Worm (Caenorhabditis elegans) whole organism, L4 larva: Measurements from ENCODE around the gene T13H5.1.
A peak's percentile ranks its signal among the peaks of the same experiment; 100 is the strongest.

ENCODE experiments used
- F37D6.2 ChIP-seq: sonication (generic microtip); optimal IDR thresholded peaks from 2 replicates; lab custom pipeline; 2016; ENCODE audit warnings: mild to moderate bottlenecking, missing genetic modification characterization, missing compliant biosample characterization
- F49E8.2 ChIP-seq: sonication (generic microtip); optimal IDR thresholded peaks from 2 replicates; lab custom pipeline; 2016; ENCODE audit warnings: missing compliant biosample characterization, mild to moderate bottlenecking, missing genetic modification characterization, borderline replicate concordance
- T20F7.1 ChIP-seq: fragments of 200-800 bp; sonication (Bioruptor generic); optimal IDR thresholded peaks from 2 replicates; lab custom pipeline; 2018; ENCODE audit warnings: mild to moderate bottlenecking, missing genetic modification characterization, missing compliant biosample characterization
- Y105C5A.15 ChIP-seq: fragments of 200-800 bp; sonication (Bioruptor generic); IDR thresholded peaks from 2 replicates; pipeline ENCODE4 v1.3.6; 2022; ENCODE audit warnings: missing genetic modification characterization, missing compliant biosample characterization
- Y5F2A.4 ChIP-seq: fragments of 200-800 bp; sonication (Bioruptor generic); optimal IDR thresholded peaks from 2 replicates; lab custom pipeline; 2018; ENCODE audit warnings: mild to moderate bottlenecking, missing genetic modification characterization, missing compliant biosample characterization
- ZK337.2 ChIP-seq: fragments of 200-800 bp; sonication (Bioruptor generic); IDR thresholded peaks from 2 replicates; pipeline ENCODE4 v1.3.6; 2022; ENCODE audit warnings: missing genetic modification reagents, missing genetic modification characterization, missing compliant biosample characterization
- aly-2 ChIP-seq: sonication (generic microtip); optimal IDR thresholded peaks from 2 replicates; lab custom pipeline; 2018; ENCODE audit warnings: missing biosample characterization, missing genetic modification characterization
- ama-1 ChIP-seq: fragments of 150-350 bp; optimal IDR thresholded peaks from 2 replicates; lab custom pipeline; 2014; ENCODE audit warnings: inconsistent platforms, mixed read lengths
- attf-4 ChIP-seq: sonication (generic microtip); optimal IDR thresholded peaks from 3 replicates; lab custom pipeline; 2017; ENCODE audit warnings: missing biosample characterization, missing genetic modification characterization
- ceh-28 ChIP-seq: fragments of 150-350 bp; optimal IDR thresholded peaks from 2 replicates; lab custom pipeline; 2014; ENCODE audit warnings: missing biosample characterization, missing genetic modification reagents, missing genetic modification characterization
- ceh-44 ChIP-seq: fragments of 200-800 bp; sonication (Bioruptor generic); IDR thresholded peaks from 2 replicates; pipeline ENCODE4 v1.3.6; 2022; ENCODE audit warnings: missing genetic modification reagents, missing genetic modification characterization, missing compliant biosample characterization
- cey-2 ChIP-seq: sonication (generic microtip); optimal IDR thresholded peaks from 3 replicates; lab custom pipeline; 2017; ENCODE audit warnings: missing genetic modification characterization, mild to moderate bottlenecking, missing compliant biosample characterization, antibody characterized with exemption, borderline replicate concordance; ENCODE audit not compliant: insufficient read depth
- ctbp-1 ChIP-seq: fragments of 200-800 bp; sonication (Bioruptor generic); IDR thresholded peaks from 2 replicates; pipeline ENCODE4 v1.3.6; 2022; ENCODE audit warnings: missing genetic modification reagents, missing genetic modification characterization, missing compliant biosample characterization
- dmd-6 ChIP-seq: fragments of 200-800 bp; sonication (Bioruptor generic); IDR thresholded peaks from 2 replicates; pipeline ENCODE4 v1.3.6; 2022; ENCODE audit warnings: missing genetic modification reagents, missing genetic modification characterization, missing compliant biosample characterization
- dmd-8 ChIP-seq: fragments of 200-800 bp; sonication (Bioruptor generic); IDR thresholded peaks from 2 replicates; pipeline ENCODE4 v1.3.6; 2022; ENCODE audit warnings: missing genetic modification characterization, missing compliant biosample characterization
- dve-1 ChIP-seq: sonication (generic microtip); optimal IDR thresholded peaks from 2 replicates; lab custom pipeline; 2017; ENCODE audit warnings: antibody characterized with exemption, mild to moderate bottlenecking, missing genetic modification characterization, missing compliant biosample characterization; ENCODE audit not compliant: insufficient read depth
- egl-43 ChIP-seq: fragments of 200-800 bp; sonication (Bioruptor generic); IDR thresholded peaks from 2 replicates; pipeline ENCODE4 v1.3.6; 2022; ENCODE audit warnings: missing genetic modification reagents, missing genetic modification characterization, missing compliant biosample characterization
- fos-1 ChIP-seq: fragments of 150-350 bp; optimal IDR thresholded peaks from 2 replicates; lab custom pipeline; 2014; ENCODE audit warnings: missing biosample characterization, missing genetic modification characterization
- gei-8 ChIP-seq: fragments of 200-800 bp; sonication (Bioruptor generic); optimal IDR thresholded peaks from 2 replicates; lab custom pipeline; 2018; ENCODE audit warnings: mild to moderate bottlenecking, missing genetic modification characterization, missing compliant biosample characterization
- hlh-30 ChIP-seq: sonication (generic microtip); optimal IDR thresholded peaks from 2 replicates; lab custom pipeline; 2017; ENCODE audit warnings: antibody characterized with exemption, mild to moderate bottlenecking, missing genetic modification characterization, missing compliant biosample characterization; ENCODE audit not compliant: insufficient read depth
- hmg-1.1 ChIP-seq: fragments of 200-800 bp; sonication (Bioruptor generic); IDR thresholded peaks from 2 replicates; pipeline ENCODE4 v1.3.6; 2022; ENCODE audit warnings: missing genetic modification reagents, missing genetic modification characterization, missing compliant biosample characterization
- jun-1 ChIP-seq: fragments of 150-350 bp; optimal IDR thresholded peaks from 2 replicates; lab custom pipeline; 2014; ENCODE audit warnings: missing biosample characterization, missing genetic modification reagents, missing genetic modification characterization
- lin-13 ChIP-seq: fragments of 150-350 bp; optimal IDR thresholded peaks from 2 replicates; lab custom pipeline; 2014; ENCODE audit warnings: missing biosample characterization, missing genetic modification reagents, missing genetic modification characterization
- lin-15B ChIP-seq: fragments of 150-350 bp; sonication (generic microtip); optimal IDR thresholded peaks from 3 replicates; lab custom pipeline; 2014; ENCODE audit warnings: missing biosample characterization, missing genetic modification characterization
- lin-29 ChIP-seq: fragments of 200-800 bp; sonication (Bioruptor generic); IDR thresholded peaks from 2 replicates; pipeline ENCODE4 v1.3.6; 2022; ENCODE audit warnings: missing genetic modification reagents, missing genetic modification characterization, missing compliant biosample characterization
- lin-39 ChIP-seq: fragments of 150-350 bp; optimal IDR thresholded peaks from 2 replicates; lab custom pipeline; 2014; ENCODE audit warnings: missing biosample characterization, missing genetic modification reagents, missing genetic modification characterization
- lsy-2 ChIP-seq, 2 experiments: fragments of 150-350 bp in 1 of 2; sonication (generic microtip) in 1 of 2; optimal IDR thresholded peaks; 2 replicates each; lab custom pipeline; 2014 to 2017; ENCODE audit warnings: missing biosample characterization in 2 of 2, missing genetic modification characterization in 2 of 2
- madf-9 ChIP-seq: fragments of 200-800 bp; sonication (Bioruptor generic); conservative IDR thresholded peaks from 2 replicates; pipeline ENCODE4 v1.3.6; 2022; ENCODE audit warnings: missing genetic modification reagents, missing genetic modification characterization, missing compliant biosample characterization
- mdt-29 ChIP-seq: fragments of 200-800 bp; sonication (Bioruptor generic); IDR thresholded peaks from 2 replicates; pipeline ENCODE4 v1.3.6; 2022; ENCODE audit warnings: missing genetic modification reagents, missing genetic modification characterization, missing compliant biosample characterization
- mep-1 ChIP-seq: fragments of 150-350 bp; sonication (generic microtip); optimal IDR thresholded peaks from 3 replicates; lab custom pipeline; 2014; ENCODE audit warnings: missing biosample characterization, missing genetic modification characterization
- mxl-3 ChIP-seq: fragments of 200-800 bp; sonication (Bioruptor generic); optimal IDR thresholded peaks from 2 replicates; lab custom pipeline; 2018; ENCODE audit warnings: mild to moderate bottlenecking, missing genetic modification characterization, missing compliant biosample characterization
- nhr-10 ChIP-seq: fragments of 150-350 bp; optimal IDR thresholded peaks from 2 replicates; lab custom pipeline; 2014; ENCODE audit warnings: missing biosample characterization, missing genetic modification characterization
- nhr-102 ChIP-seq: sonication (generic microtip); optimal IDR thresholded peaks from 2 replicates; lab custom pipeline; 2016; ENCODE audit warnings: mild to moderate bottlenecking, missing genetic modification characterization, moderate library complexity, missing compliant biosample characterization
- nhr-11 ChIP-seq: fragments of 150-350 bp; optimal IDR thresholded peaks from 2 replicates; lab custom pipeline; 2014; ENCODE audit warnings: missing biosample characterization, missing genetic modification characterization
- nhr-25 ChIP-seq: sonication (generic microtip); optimal IDR thresholded peaks from 2 replicates; lab custom pipeline; 2017; ENCODE audit warnings: missing genetic modification characterization, mild to moderate bottlenecking, missing compliant biosample characterization, antibody characterized with exemption, moderate library complexity, borderline replicate concordance; ENCODE audit not compliant: insufficient read depth
- nhr-28 ChIP-seq: fragments of 150-350 bp; optimal IDR thresholded peaks from 2 replicates; lab custom pipeline; 2014; ENCODE audit warnings: missing biosample characterization, missing genetic modification characterization
- nhr-41 ChIP-seq: fragments of 200-800 bp; sonication (Bioruptor generic); IDR thresholded peaks from 2 replicates; pipeline ENCODE4 v1.3.6; 2022; ENCODE audit warnings: missing genetic modification reagents, missing genetic modification characterization, missing compliant biosample characterization
- nhr-48 ChIP-seq: sonication (generic microtip); optimal IDR thresholded peaks from 2 replicates; lab custom pipeline; 2016; ENCODE audit warnings: mild to moderate bottlenecking, missing genetic modification characterization, missing compliant biosample characterization
- pqm-1 ChIP-seq: sonication (generic microtip); optimal IDR thresholded peaks from 2 replicates; lab custom pipeline; 2017; ENCODE audit warnings: missing biosample characterization, missing genetic modification characterization
- rbr-2 ChIP-seq: sonication (generic microtip); optimal IDR thresholded peaks from 2 replicates; lab custom pipeline; 2016; ENCODE audit warnings: missing genotype, missing genetic modification characterization, missing compliant biosample characterization
- saeg-2 ChIP-seq: fragments of 200-800 bp; sonication (Bioruptor generic); IDR thresholded peaks from 2 replicates; pipeline ENCODE4 v1.3.6; 2022; ENCODE audit warnings: missing genetic modification reagents, missing genetic modification characterization, missing compliant biosample characterization
- sdz-12 ChIP-seq: fragments of 200-800 bp; sonication (Bioruptor generic); optimal IDR thresholded peaks from 2 replicates; lab custom pipeline; 2018; ENCODE audit warnings: mild to moderate bottlenecking, missing genetic modification characterization, missing compliant biosample characterization
- set-16 ChIP-seq: fragments of 200-800 bp; sonication (Bioruptor generic); IDR thresholded peaks from 2 replicates; pipeline ENCODE4 v1.3.6; 2022; ENCODE audit warnings: missing genetic modification reagents, missing genetic modification characterization, missing compliant biosample characterization
- skn-1 ChIP-seq: fragments of 150-350 bp; optimal IDR thresholded peaks from 2 replicates; lab custom pipeline; 2014; ENCODE audit warnings: missing biosample characterization, missing genetic modification characterization
- snpc-1.2 ChIP-seq: fragments of 200-800 bp; sonication (Bioruptor generic); IDR thresholded peaks from 2 replicates; pipeline ENCODE4 v1.3.6; 2022; ENCODE audit warnings: missing genetic modification reagents, missing genetic modification characterization, missing compliant biosample characterization
- tag-97 ChIP-seq: fragments of 200-800 bp; sonication (Bioruptor generic); IDR thresholded peaks from 2 replicates; pipeline ENCODE4 v1.3.6; 2022; ENCODE audit warnings: missing genetic modification characterization, missing compliant biosample characterization
- tra-1 ChIP-seq: fragments of 200-800 bp; sonication (Bioruptor generic); IDR thresholded peaks from 2 replicates; pipeline ENCODE4 v1.3.6; 2022; ENCODE audit warnings: missing genetic modification reagents, missing genetic modification characterization, missing compliant biosample characterization
- zfp-3 ChIP-seq: fragments of 200-800 bp; sonication (Bioruptor generic); conservative IDR thresholded peaks from 2 replicates; pipeline ENCODE4 v1.3.6; 2022; ENCODE audit warnings: missing genetic modification reagents, missing genetic modification characterization, missing compliant biosample characterization
- zip-11 ChIP-seq: fragments of 200-800 bp; sonication (Bioruptor generic); IDR thresholded peaks from 2 replicates; pipeline ENCODE4 v1.3.6; 2022; ENCODE audit warnings: missing genetic modification characterization, missing compliant biosample characterization
- ztf-11 ChIP-seq: fragments of 150-350 bp; optimal IDR thresholded peaks from 2 replicates; lab custom pipeline; 2014; ENCODE audit warnings: missing biosample characterization, missing genetic modification characterization
- ztf-7 ChIP-seq: fragments of 150-350 bp; optimal IDR thresholded peaks from 2 replicates; lab custom pipeline; 2014; ENCODE audit warnings: missing biosample characterization, missing genetic modification characterization

Gene T13H5.1

ce11 chrII:8546975-8547374 lies 38.1 kb upstream of the T13H5.1 start (continued):
- TF ChIP-seq set-16 (GFP tag; lab: Robert Waterston, UW) (no peak), madf-9 (peak; percentile 72), dve-1 (no peak), lin-15B (tag; lab: Kevin White, UChicago) (no peak), saeg-2 (GFP tag; lab: Robert Waterston, UW) (peak; percentile 61; the same call in 1 of the 2 replicates), sdz-12 (GFP tag; lab: Kevin White, UChicago) (peak; percentile 61), attf-4 (tag; lab: Kevin White, UChicago) (no peak), tra-1 (GFP tag; lab: Robert Waterston, UW) (peak; percentile 92), Y105C5A.15 (GFP tag; lab: Robert Waterston, UW) (no peak; the same call in 1 of the 2 replicates), pqm-1 (peak; percentile 6), hlh-30 (tag; lab: Kevin White, UChicago) (peak; percentile 74), lin-29 (0 out of 2 replicates have a peak, but pooled peaks have one; percentile 29), gei-8 (GFP tag; lab: Kevin White, UChicago) (peak; percentile 84), T20F7.1 (peak; percentile 69), ztf-11 (tag; lab: Kevin White, UChicago) (no peak), mep-1 (tag; lab: Kevin White, UChicago) (no peak), ctbp-1 (peak; percentile 87), nhr-102 (peak; percentile 54), lin-13 (GFP tag; lab: Kevin White, UChicago) (peak; percentile 71), lin-39 (tag; lab: Kevin White, UChicago) (no peak), egl-43 (GFP tag; lab: Robert Waterston, UW) (no peak), jun-1 (tag; lab: Kevin White, UChicago) (no peak), lsy-2 (tag; optimal IDR thresholded peaks at IDR 0.05; lab: Kevin White, UChicago) (no peak), snpc-1.2 (GFP tag; lab: Robert Waterston, UW) (no peak; the same call in 1 of the 2 replicates), fos-1 (tag; lab: Kevin White, UChicago) (no peak), ceh-44 (GFP tag; lab: Robert Waterston, UW) (peak; percentile 70; the same call in 1 of the 2 replicates), dmd-6 (GFP tag; lab: Robert Waterston, UW) (no peak), zfp-3 (peak; percentile 72), dmd-8 (GFP tag; lab: Robert Waterston, UW) (no peak; the same call in none of the 2 replicates), aly-2 (tag; lab: Kevin White, UChicago) (peak; percentile 15), ZK337.2 (GFP tag; lab: Robert Waterston, UW) (peak; percentile 79; the same call in 1 of the 2 replicates), nhr-41 (peak; percentile 53; the same call in 1 of the 2 replicates), ztf-7 (tag; lab: Kevin White, UChicago) (no peak), F49E8.2 (tag; lab: Kevin White, UChicago) (peak; percentile 55), tag-97 (GFP tag; lab: Robert Waterston, UW) (0 out of 2 replicates have a peak, but pooled peaks have one; percentile 61), nhr-25 (no peak), nhr-10 (tag; lab: Kevin White, UChicago) (no peak), mxl-3 (GFP tag; lab: Kevin White, UChicago) (peak; percentile 88), nhr-11 (tag; lab: Kevin White, UChicago) (peak; percentile 32), ceh-28 (tag; lab: Kevin White, UChicago) (no peak), zip-11 (GFP tag; lab: Robert Waterston, UW) (peak; percentile 83), ama-1 (lab: Kevin White, UChicago) (no peak), F37D6.2 (tag; lab: Kevin White, UChicago) (peak; percentile 21), Y5F2A.4 (GFP tag; lab: Kevin White, UChicago) (peak; percentile 80), nhr-48 (tag; lab: Kevin White, UChicago) (peak; percentile 54), skn-1 (no peak), hmg-1.1 (GFP tag; lab: Robert Waterston, UW) (no peak; the same call in none of the 2 replicates), cey-2 (tag; lab: Kevin White, UChicago) (no peak), rbr-2 (tag; lab: Kevin White, UChicago) (peak; percentile 59), mdt-29 (GFP tag; lab: Robert Waterston, UW) (no peak; the same call in 1 of the 2 replicates), nhr-28 (peak; percentile 54)
